Fruit fly (Drosophila melanogaster) whole organism, prepupa: ENCODE data around the gene xit.

ENCODE experiments used
- Blimp-1 ChIP-seq: fragments of 200-800 bp; sonication (Bioruptor generic); optimal IDR thresholded peaks from 3 replicates; lab custom pipeline; 2017; ENCODE audit warnings: missing biosample characterization, missing genetic modification characterization, mild to moderate bottlenecking, moderate library complexity, missing genetic modification reagents
- CG10631 ChIP-seq: fragments of 200-800 bp; sonication (Bioruptor generic); optimal IDR thresholded peaks from 2 replicates; lab custom pipeline; 2016; ENCODE audit warnings: missing biosample characterization, missing genetic modification characterization
- CG10669 ChIP-seq: fragments of 200-800 bp; sonication (Bioruptor generic); optimal IDR thresholded peaks from 3 replicates; lab custom pipeline; 2018; ENCODE audit warnings: missing biosample characterization, mild to moderate bottlenecking, missing genetic modification characterization, moderate library complexity
- CG11294 ChIP-seq: fragments of 200-800 bp; sonication (Bioruptor generic); IDR thresholded peaks from 2 replicates; pipeline ENCODE4 v1.3.6; 2022; ENCODE audit warnings: missing biosample characterization, missing genetic modification characterization
- CG11762 ChIP-seq: fragments of 200-800 bp; sonication (Bioruptor generic); optimal IDR thresholded peaks from 3 replicates; lab custom pipeline; 2016; ENCODE audit warnings: missing biosample characterization, missing genetic modification characterization; ENCODE audit not compliant: insufficient read depth
- CG15336 ChIP-seq: fragments of 200-800 bp; sonication (Bioruptor generic); IDR thresholded peaks from 2 replicates; pipeline ENCODE4 v1.3.6; 2022; ENCODE audit warnings: missing biosample characterization, missing genetic modification characterization
- CG1621 ChIP-seq: fragments of 200-800 bp; sonication (Bioruptor generic); optimal IDR thresholded peaks from 3 replicates; lab custom pipeline; 2018; ENCODE audit warnings: missing biosample characterization, mild to moderate bottlenecking, missing genetic modification characterization
- CG16779 ChIP-seq: fragments of 200-800 bp; sonication (Bioruptor generic); optimal IDR thresholded peaks from 3 replicates; lab custom pipeline; 2017; ENCODE audit warnings: missing biosample characterization, mild to moderate bottlenecking, missing genetic modification characterization
- CG31627 ChIP-seq: fragments of 200-800 bp; sonication (Bioruptor generic); optimal IDR thresholded peaks from 3 replicates; lab custom pipeline; 2016; ENCODE audit warnings: missing biosample characterization, missing genetic modification characterization
- CG4318 ChIP-seq: fragments of 200-800 bp; sonication (Bioruptor generic); optimal IDR thresholded peaks from 3 replicates; lab custom pipeline; 2017; ENCODE audit warnings: missing biosample characterization, mild to moderate bottlenecking, missing genetic modification characterization
- CG6163 ChIP-seq: fragments of 200-800 bp; sonication (Bioruptor generic); IDR thresholded peaks from 3 replicates; pipeline ENCODE4 v1.3.6; 2022; ENCODE audit warnings: missing biosample characterization, missing genetic modification characterization
- CG6276 ChIP-seq: fragments of 200-800 bp; sonication (Bioruptor generic); optimal IDR thresholded peaks from 2 replicates; lab custom pipeline; 2017; ENCODE audit warnings: missing biosample characterization, mild to moderate bottlenecking, missing genetic modification characterization
- CG6792 ChIP-seq: fragments of 200-800 bp; sonication (Bioruptor generic); optimal IDR thresholded peaks from 3 replicates; lab custom pipeline; 2016; ENCODE audit warnings: missing biosample characterization, missing genetic modification characterization
- CG7368 ChIP-seq: fragments of 200-800 bp; sonication (Bioruptor generic); optimal IDR thresholded peaks from 3 replicates; lab custom pipeline; 2016; ENCODE audit warnings: missing biosample characterization, missing genetic modification characterization
- CG8119 ChIP-seq: fragments of 200-800 bp; sonication (Bioruptor generic); IDR thresholded peaks from 3 replicates; pipeline ENCODE4 v1.3.6; 2022; ENCODE audit warnings: missing biosample characterization, missing genetic modification characterization
- CG9139 ChIP-seq: fragments of 200-800 bp; sonication (Bioruptor generic); optimal IDR thresholded peaks from 3 replicates; lab custom pipeline; 2017; ENCODE audit warnings: missing biosample characterization, mild to moderate bottlenecking, missing genetic modification characterization
- Eip75B ChIP-seq: fragments of 200-800 bp; sonication (Bioruptor generic); optimal IDR thresholded peaks from 3 replicates; lab custom pipeline; 2016; ENCODE audit warnings: missing biosample characterization, missing genetic modification characterization
- Ets21C ChIP-seq: fragments of 200-800 bp; sonication (Bioruptor generic); optimal IDR thresholded peaks from 3 replicates; lab custom pipeline; 2016; ENCODE audit warnings: missing biosample characterization, missing genetic modification characterization
- Ets96B ChIP-seq: fragments of 200-800 bp; optimal IDR thresholded peaks from 2 replicates; lab custom pipeline; 2019; ENCODE audit warnings: missing biosample characterization, mild to moderate bottlenecking, missing genetic modification characterization, moderate library complexity
- Hr38 ChIP-seq: sonication (Bioruptor generic); optimal IDR thresholded peaks from 2 replicates; lab custom pipeline; 2016; ENCODE audit warnings: missing biosample characterization, missing genetic modification characterization
- Met ChIP-seq: fragments of 200-800 bp; sonication (Bioruptor generic); optimal IDR thresholded peaks from 3 replicates; lab custom pipeline; 2016; ENCODE audit warnings: missing biosample characterization, missing genetic modification characterization
- OdsH ChIP-seq: fragments of 200-800 bp; sonication (Bioruptor generic); optimal IDR thresholded peaks from 3 replicates; lab custom pipeline; 2016; ENCODE audit warnings: missing biosample characterization, missing genetic modification characterization
- Sox102F ChIP-seq: fragments of 200-800 bp; sonication (Bioruptor generic); optimal IDR thresholded peaks from 2 replicates; lab custom pipeline; 2016; ENCODE audit warnings: missing biosample characterization, mild to moderate bottlenecking, missing genetic modification characterization
- Sox14 ChIP-seq: fragments of 200-800 bp; sonication (Bioruptor generic); optimal IDR thresholded peaks from 3 replicates; lab custom pipeline; 2016; ENCODE audit warnings: missing biosample characterization, missing genetic modification characterization
- Sox15 ChIP-seq: fragments of 200-800 bp; sonication (Bioruptor generic); optimal IDR thresholded peaks from 3 replicates; lab custom pipeline; 2016; ENCODE audit warnings: missing biosample characterization, missing genetic modification characterization
- achi ChIP-seq: fragments of 200-800 bp; sonication (Bioruptor generic); optimal IDR thresholded peaks from 3 replicates; lab custom pipeline; 2016; ENCODE audit warnings: missing biosample characterization, missing genetic modification characterization
- dsx ChIP-seq: fragments of 200-800 bp; optimal IDR thresholded peaks from 3 replicates; lab custom pipeline; 2019; ENCODE audit warnings: missing biosample characterization, mild to moderate bottlenecking, missing genetic modification characterization, moderate library complexity; ENCODE audit not compliant: poor library complexity, severe bottlenecking
- esn ChIP-seq: fragments of 200-800 bp; sonication (Bioruptor generic); optimal IDR thresholded peaks from 2 replicates; lab custom pipeline; 2016; ENCODE audit warnings: missing biosample characterization, mild to moderate bottlenecking, missing genetic modification characterization, moderate library complexity
- fd59A ChIP-seq: fragments of 200-800 bp; sonication (Bioruptor generic); optimal IDR thresholded peaks from 2 replicates; lab custom pipeline; 2017; ENCODE audit warnings: missing biosample characterization, mild to moderate bottlenecking, missing genetic modification characterization, missing genetic modification reagents
- fd85E ChIP-seq: fragments of 200-800 bp; sonication (Bioruptor generic); optimal IDR thresholded peaks from 3 replicates; lab custom pipeline; 2016; ENCODE audit warnings: missing biosample characterization, missing genetic modification characterization
- fkh ChIP-seq: fragments of 200-800 bp; sonication (Bioruptor generic); optimal IDR thresholded peaks from 3 replicates; lab custom pipeline; 2017; ENCODE audit warnings: missing biosample characterization, mild to moderate bottlenecking, missing genetic modification characterization, moderate library complexity
- lz ChIP-seq: fragments of 200-800 bp; sonication (Bioruptor generic); optimal IDR thresholded peaks from 3 replicates; lab custom pipeline; 2016; ENCODE audit warnings: missing biosample characterization, missing genetic modification characterization
- salr ChIP-seq, 2 experiments: fragments of 200-800 bp; sonication (Bioruptor generic); optimal IDR thresholded peaks; 3 replicates each; lab custom pipeline; 2016 to 2018; ENCODE audit warnings: missing biosample characterization in 2 of 2, missing genetic modification characterization in 2 of 2, mild to moderate bottlenecking in 1 of 2
- spab ChIP-seq: fragments of 200-800 bp; sonication (Bioruptor generic); optimal IDR thresholded peaks from 2 replicates; lab custom pipeline; 2017; ENCODE audit warnings: missing biosample characterization, mild to moderate bottlenecking, missing genetic modification characterization, missing genetic modification reagents
- ss ChIP-seq, 2 experiments: fragments of 200-800 bp; sonication (Bioruptor generic); optimal IDR thresholded peaks; 2 replicates in 1 of 2; 3 replicates in 1 of 2; lab custom pipeline; 2017 to 2018; ENCODE audit warnings: mild to moderate bottlenecking in 2 of 2, missing biosample characterization in 2 of 2, missing genetic modification characterization in 2 of 2, moderate library complexity in 1 of 2
- svp ChIP-seq: fragments of 200-800 bp; sonication (Bioruptor generic); peaks from one replicate; lab custom pipeline; 2016; ENCODE audit warnings: missing biosample characterization, missing genetic modification characterization
- topi ChIP-seq: fragments of 200-800 bp; sonication (Bioruptor generic); optimal IDR thresholded peaks from 3 replicates; lab custom pipeline; 2016; ENCODE audit warnings: missing biosample characterization, missing genetic modification characterization
- vri ChIP-seq: fragments of 200-800 bp; sonication (Bioruptor generic); optimal IDR thresholded peaks from 3 replicates; lab custom pipeline; 2016; ENCODE audit warnings: missing biosample characterization, mild to moderate bottlenecking, missing genetic modification characterization

The xit gene

dm6 chrX:6867175-6868023, 46.6 kb downstream of the xit start, which contains the start of gene CG14434 (continued):
- TF ChIP-seq CG7368 (GFP tag; lab: Kevin White, UChicago) (peak; percentile 41), dsx (peak; percentile 43), Ets21C (GFP tag; lab: Kevin White, UChicago) (peak; percentile 49), CG8119 (peak; percentile 55; the same call in 2 of the 3 replicates), fkh (GFP tag; lab: Kevin White, UChicago) (peak; percentile 5), CG6163 (no peak; the same call in 2 of the 3 replicates), CG10631 (GFP tag; lab: Kevin White, UChicago) (peak; percentile 78), spab (GFP tag; lab: Kevin White, UChicago) (peak; percentile 84), Hr38 (GFP tag; lab: Kevin White, UChicago) (no peak), vri (GFP tag; lab: Kevin White, UChicago) (no peak)

DNA sequence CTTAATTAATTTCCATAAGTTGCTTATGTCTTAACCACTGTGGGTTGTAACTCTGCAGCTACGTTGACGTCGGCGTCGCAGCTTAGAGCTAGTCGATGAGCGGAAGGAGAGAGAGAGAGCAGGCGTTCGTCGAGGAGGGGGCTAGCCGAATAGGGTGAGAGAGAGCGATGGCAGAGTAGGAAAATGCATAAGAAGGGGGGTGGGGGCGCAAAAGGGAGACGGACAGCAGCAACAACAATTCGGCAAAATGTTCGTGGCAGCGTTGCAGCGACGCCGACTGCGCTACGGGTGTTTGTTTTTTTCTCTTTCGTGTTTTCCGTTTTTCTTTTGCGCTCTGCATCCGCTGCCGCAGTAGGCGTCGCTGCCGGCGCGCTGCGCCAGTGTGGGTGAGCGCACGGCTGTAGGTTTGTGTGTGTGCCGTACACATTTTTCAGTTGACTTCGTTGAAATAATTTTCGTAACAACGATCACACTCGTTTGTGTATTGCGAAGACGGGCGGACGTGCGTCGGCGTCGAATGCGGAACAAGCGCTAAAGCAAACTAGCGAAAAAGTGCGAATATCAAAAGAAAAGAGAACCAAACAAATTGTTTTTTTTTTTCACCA, 47.3 kb downstream of the xit start:
- TF ChIP-seq vri (GFP tag; lab: Kevin White, UChicago) (peak; percentile 39), CG8119 (peak; percentile 42; the same call in 2 of the 3 replicates), CG1621 (peak; percentile 56), lz (GFP tag; lab: Kevin White, UChicago) (peak; percentile 39), OdsH (GFP tag; lab: Kevin White, UChicago) (peak; percentile 18), dsx (no peak), svp (GFP tag; lab: Kevin White, UChicago) (peak; percentile 54), CG15336 (GFP tag; lab: Robert Waterston, UW) (0 out of 2 replicates have a peak, but pooled peaks have one; percentile 10), topi (peak; percentile 60), Ets96B (tag; lab: Kevin White, UChicago) (no peak), CG11294 (GFP tag; lab: Robert Waterston, UW) (no peak), CG10669 (GFP tag; lab: Kevin White, UChicago) (no peak), CG16779 (tag; lab: Kevin White, UChicago) (no peak), Blimp-1 (GFP tag; lab: Kevin White, UChicago) (peak; percentile 25), Ets21C (GFP tag; lab: Kevin White, UChicago) (no peak), CG31627 (GFP tag; lab: Kevin White, UChicago) (no peak), CG6163 (peak; percentile 48; the same call in 2 of the 3 replicates), Met (GFP tag; lab: Kevin White, UChicago) (no peak), Eip75B (peak; percentile 5), Sox15 (GFP tag; lab: Kevin White, UChicago) (no peak), CG9139 (GFP tag; lab: Kevin White, UChicago) (no peak), salr (GFP tag; optimal IDR thresholded peaks at IDR 0.05; lab: Kevin White, UChicago) (peak in 1 of 2 experiments; percentile 6), CG11762 (GFP tag; lab: Kevin White, UChicago) (no peak), ss (GFP tag; optimal IDR thresholded peaks at IDR 0.05; lab: Kevin White, UChicago) (peak; percentile 28 to 60), CG7368 (GFP tag; lab: Kevin White, UChicago) (no peak), CG4318 (GFP tag; lab: Kevin White, UChicago) (no peak), achi (no peak), esn (GFP tag; lab: Kevin White, UChicago) (peak; percentile 76), CG6792 (peak; percentile 14), Sox14 (GFP tag; lab: Kevin White, UChicago) (no peak), fd59A (no peak), CG6276 (GFP tag; lab: Kevin White, UChicago) (no peak), Sox102F (GFP tag; lab: Kevin White, UChicago) (peak; percentile 36), fd85E (GFP tag; lab: Kevin White, UChicago) (no peak), spab (GFP tag; lab: Kevin White, UChicago) (no peak)
- TF ChIP-seq, all 60 proteins: peak for 16
